Fruit fly (Drosophila melanogaster) whole organism, embryonic: ENCODE measurements around the gene Amun.
A peak's percentile ranks its signal among the peaks of the same experiment; 100 is the strongest.

Source experiments
- Abd-B ChIP-seq: fragments of 200-800 bp; sonication (Bioruptor generic); optimal IDR thresholded peaks from 2 replicates; lab custom pipeline; 2018; ENCODE audit warnings: missing biosample characterization, mild to moderate bottlenecking, missing genetic modification characterization, moderate library complexity
- Ada2b ChIP-seq: fragments of 200-800 bp; sonication (Bioruptor generic); IDR thresholded peaks from 2 replicates; pipeline ENCODE4 v1.3.6; 2022; ENCODE audit warnings: missing biosample characterization, missing genetic modification characterization
- Atf3 ChIP-seq: fragments of 200-800 bp; sonication (Bioruptor generic); optimal IDR thresholded peaks from 3 replicates; lab custom pipeline; 2016; ENCODE audit warnings: missing biosample characterization, missing genetic modification characterization
- CG10274 ChIP-seq: fragments of 200-800 bp; sonication (Bioruptor generic); optimal IDR thresholded peaks from 3 replicates; lab custom pipeline; 2017; ENCODE audit warnings: missing biosample characterization, mild to moderate bottlenecking, missing genetic modification characterization
- CG10321 ChIP-seq: fragments of 200-800 bp; sonication (Bioruptor generic); IDR thresholded peaks from 2 replicates; pipeline ENCODE4 v1.3.6; 2022; ENCODE audit warnings: missing biosample characterization, missing genetic modification characterization
- CG10543 ChIP-seq: fragments of 200-800 bp; sonication (Bioruptor generic); optimal IDR thresholded peaks from 3 replicates; lab custom pipeline; 2017; ENCODE audit warnings: missing biosample characterization, mild to moderate bottlenecking, missing genetic modification characterization, moderate library complexity
- CG11085 ChIP-seq: fragments of 200-800 bp; sonication (Bioruptor generic); IDR thresholded peaks from 2 replicates; pipeline ENCODE4 v1.3.6; 2022; ENCODE audit warnings: missing biosample characterization, missing genetic modification characterization
- CG11560 ChIP-seq: fragments of 200-800 bp; sonication (Bioruptor generic); IDR thresholded peaks from 3 replicates; pipeline ENCODE4 v1.3.6; 2022; ENCODE audit warnings: missing biosample characterization, missing genetic modification characterization
- CG14050 ChIP-seq: fragments of 200-800 bp; sonication (Bioruptor generic); IDR thresholded peaks from 3 replicates; pipeline ENCODE4 v1.3.6; 2022; ENCODE audit warnings: missing biosample characterization, missing genetic modification characterization
- CG14667 ChIP-seq: fragments of 200-800 bp; sonication (Bioruptor generic); IDR thresholded peaks from 2 replicates; pipeline ENCODE4 v1.3.6; 2022; ENCODE audit warnings: missing biosample characterization, missing genetic modification characterization
- CG15011 ChIP-seq: fragments of 200-800 bp; sonication (Bioruptor generic); optimal IDR thresholded peaks from 3 replicates; lab custom pipeline; 2018; ENCODE audit warnings: missing biosample characterization, mild to moderate bottlenecking, missing genetic modification characterization
- CG15269 ChIP-seq: fragments of 200-800 bp; sonication (Bioruptor generic); optimal IDR thresholded peaks from 2 replicates; lab custom pipeline; 2018; ENCODE audit warnings: missing biosample characterization, mild to moderate bottlenecking, missing genetic modification characterization, moderate library complexity
- CG17612 ChIP-seq: fragments of 200-800 bp; sonication (Bioruptor generic); IDR thresholded peaks from 2 replicates; pipeline ENCODE4 v1.3.6; 2022; ENCODE audit warnings: missing biosample characterization, missing genetic modification characterization
- CG30403 ChIP-seq: fragments of 200-800 bp; sonication (Bioruptor generic); optimal IDR thresholded peaks from 3 replicates; lab custom pipeline; 2016; ENCODE audit warnings: missing biosample characterization, missing genetic modification characterization
- CG34224 ChIP-seq: fragments of 200-800 bp; sonication (Bioruptor generic); IDR thresholded peaks from 3 replicates; pipeline ENCODE4 v1.3.6; 2022; ENCODE audit warnings: missing biosample characterization, missing genetic modification characterization; ENCODE audit not compliant: partially characterized antibody
- CG4424 ChIP-seq: fragments of 200-800 bp; sonication (Bioruptor generic); optimal IDR thresholded peaks from 3 replicates; lab custom pipeline; 2016; ENCODE audit warnings: missing biosample characterization, missing genetic modification characterization
- CG4820 ChIP-seq: fragments of 200-800 bp; sonication (Bioruptor generic); optimal IDR thresholded peaks from 3 replicates; lab custom pipeline; 2016; ENCODE audit warnings: missing biosample characterization, missing genetic modification characterization
- CG6254 ChIP-seq: fragments of 200-800 bp; sonication (Bioruptor generic); optimal IDR thresholded peaks from 3 replicates; lab custom pipeline; 2017; ENCODE audit warnings: mild to moderate bottlenecking, missing biosample characterization, missing genetic modification reagents, missing genetic modification characterization
- CG7372 ChIP-seq: fragments of 200-800 bp; sonication (Bioruptor generic); IDR thresholded peaks from 2 replicates; pipeline ENCODE4 v1.3.6; 2022; ENCODE audit warnings: missing biosample characterization, missing genetic modification characterization
- CG7987 ChIP-seq: fragments of 200-800 bp; sonication (Bioruptor generic); optimal IDR thresholded peaks from 2 replicates; lab custom pipeline; 2018; ENCODE audit warnings: missing biosample characterization, mild to moderate bottlenecking, missing genetic modification characterization, moderate library complexity
- Drgx ChIP-seq: fragments of 200-800 bp; sonication (Bioruptor generic); IDR thresholded peaks from 2 replicates; pipeline ENCODE4 v1.3.6; 2022; ENCODE audit warnings: missing biosample characterization, missing genetic modification characterization
- Ets97D ChIP-seq: fragments of 200-800 bp; sonication (Bioruptor generic); optimal IDR thresholded peaks from 3 replicates; lab custom pipeline; 2016; ENCODE audit warnings: missing biosample characterization, missing genetic modification characterization
- HmgZ ChIP-seq: fragments of 200-800 bp; sonication (Bioruptor generic); optimal IDR thresholded peaks from 2 replicates; lab custom pipeline; 2018; ENCODE audit warnings: missing biosample characterization, mild to moderate bottlenecking, missing genetic modification characterization
- Kr ChIP-seq: fragments of 200-800 bp; sonication (Bioruptor generic); optimal IDR thresholded peaks from 2 replicates; lab custom pipeline; 2017; ENCODE audit warnings: missing biosample characterization, mild to moderate bottlenecking, missing genetic modification characterization
- MTF-1 ChIP-seq: fragments of 200-800 bp; sonication (Bioruptor generic); optimal IDR thresholded peaks from 2 replicates; lab custom pipeline; 2018; ENCODE audit warnings: missing biosample characterization, mild to moderate bottlenecking, missing genetic modification characterization, borderline replicate concordance
- Mad ChIP-seq: fragments of 200-800 bp; sonication (Bioruptor generic); optimal IDR thresholded peaks from 2 replicates; lab custom pipeline; 2016; ENCODE audit warnings: missing biosample characterization, missing genetic modification characterization
- Mes4 ChIP-seq: fragments of 200-800 bp; sonication (Bioruptor generic); optimal IDR thresholded peaks from 2 replicates; lab custom pipeline; 2016; ENCODE audit warnings: missing biosample characterization, missing genetic modification characterization
- Mrtf ChIP-seq: fragments of 200-800 bp; sonication (Bioruptor generic); IDR thresholded peaks from 3 replicates; pipeline ENCODE4 v1.3.6; 2022; ENCODE audit warnings: missing biosample characterization, missing genetic modification characterization
- NC2β ChIP-seq: fragments of 200-800 bp; sonication (Bioruptor generic); optimal IDR thresholded peaks from 2 replicates; lab custom pipeline; 2016; ENCODE audit warnings: missing biosample characterization, missing genetic modification characterization
- NK7.1 ChIP-seq: fragments of 200-800 bp; sonication (Bioruptor generic); optimal IDR thresholded peaks from 3 replicates; lab custom pipeline; 2016; ENCODE audit warnings: missing biosample characterization, missing genetic modification characterization
- btn ChIP-seq: fragments of 200-800 bp; sonication (Bioruptor generic); optimal IDR thresholded peaks from 2 replicates; lab custom pipeline; 2016; ENCODE audit warnings: missing biosample characterization, missing genetic modification characterization
- cas ChIP-seq: fragments of 200-800 bp; sonication (Bioruptor generic); IDR thresholded peaks from 2 replicates; pipeline ENCODE4 v1.3.6; 2022; ENCODE audit warnings: missing biosample characterization, missing genetic modification characterization
- cato ChIP-seq: fragments of 200-800 bp; sonication (Bioruptor generic); optimal IDR thresholded peaks from 2 replicates; lab custom pipeline; 2016; ENCODE audit warnings: missing biosample characterization, missing genetic modification characterization, borderline replicate concordance
- ci ChIP-seq: fragments of 200-800 bp; sonication (Bioruptor generic); IDR thresholded peaks from 3 replicates; pipeline ENCODE4 v1.3.6; 2022; ENCODE audit warnings: missing biosample characterization, missing genetic modification characterization
- crp ChIP-seq, 2 experiments: fragments of 200-800 bp; sonication (Bioruptor generic); optimal IDR thresholded peaks; 2 replicates in 1 of 2; 3 replicates in 1 of 2; lab custom pipeline; 2017; ENCODE audit warnings: missing biosample characterization in 2 of 2, missing genetic modification characterization in 2 of 2, mild to moderate bottlenecking in 1 of 2, moderate library complexity in 1 of 2
- danr ChIP-seq: fragments of 200-800 bp; sonication (Bioruptor generic); IDR thresholded peaks from 2 replicates; pipeline ENCODE4 v1.3.6; 2022; ENCODE audit warnings: missing biosample characterization, missing genetic modification characterization
- dati ChIP-seq: fragments of 200-800 bp; sonication (Bioruptor generic); IDR thresholded peaks from 2 replicates; pipeline ENCODE4 v1.3.6; 2022; ENCODE audit warnings: missing biosample characterization, missing genetic modification characterization
- hth ChIP-seq: fragments of >200 bp; optimal IDR thresholded peaks from 2 replicates; lab custom pipeline; 2017; ENCODE audit warnings: inconsistent platforms
- kni ChIP-seq: fragments of 200-800 bp; sonication (Bioruptor generic); optimal IDR thresholded peaks from 3 replicates; lab custom pipeline; 2017; ENCODE audit warnings: mild to moderate bottlenecking, missing biosample characterization, missing genetic modification reagents, missing genetic modification characterization
- lilli ChIP-seq: fragments of 200-800 bp; sonication (Bioruptor generic); optimal IDR thresholded peaks from 3 replicates; lab custom pipeline; 2016; ENCODE audit warnings: missing biosample characterization, missing genetic modification characterization
- oc ChIP-seq: fragments of 200-800 bp; sonication (Bioruptor generic); optimal IDR thresholded peaks from 2 replicates; lab custom pipeline; 2018; ENCODE audit warnings: missing biosample characterization, mild to moderate bottlenecking, missing genetic modification characterization, moderate library complexity
- pnt ChIP-seq: fragments of 200-800 bp; sonication (Bioruptor generic); optimal IDR thresholded peaks from 3 replicates; lab custom pipeline; 2016; ENCODE audit warnings: missing biosample characterization, missing genetic modification characterization
- prd ChIP-seq, 3 experiments: fragments of >200 bp in 2 of 3; fragments of 200-800 bp in 1 of 3; sonication (Bioruptor generic) in 1 of 3; optimal IDR thresholded peaks in 2 of 3; IDR thresholded peaks in 1 of 3; 2 replicates in 2 of 3; 3 replicates in 1 of 3; pipeline versions ENCODE4 v1.3.6 to Lab custom; 2017 to 2022; ENCODE audit warnings: missing biosample characterization in 1 of 3, missing genetic modification characterization in 1 of 3
- sc ChIP-seq, 3 experiments: fragments of >200 bp in 2 of 3; fragments of 200-800 bp in 1 of 3; sonication (Bioruptor generic) in 1 of 3; optimal IDR thresholded peaks; 2 replicates in 2 of 3; 3 replicates in 1 of 3; lab custom pipeline; 2017; ENCODE audit warnings: mild to moderate bottlenecking in 1 of 3, missing biosample characterization in 1 of 3, missing genetic modification characterization in 1 of 3, missing genetic modification reagents in 1 of 3
- sob ChIP-seq: fragments of 200-800 bp; sonication (Bioruptor generic); IDR thresholded peaks from 2 replicates; pipeline ENCODE4 v1.3.6; 2022; ENCODE audit warnings: missing biosample characterization, missing genetic modification characterization
- tio ChIP-seq: fragments of 200-800 bp; sonication (Bioruptor generic); optimal IDR thresholded peaks from 2 replicates; lab custom pipeline; 2017; ENCODE audit warnings: missing biosample characterization, missing genetic modification characterization, inconsistent platforms
- trh ChIP-seq: fragments of 200-800 bp; sonication (Bioruptor generic); optimal IDR thresholded peaks from 2 replicates; lab custom pipeline; 2016; ENCODE audit warnings: missing biosample characterization, missing genetic modification characterization
- yki ChIP-seq: fragments of >200 bp; optimal IDR thresholded peaks from 3 replicates; lab custom pipeline; 2018
- z ChIP-seq: fragments of 200-800 bp; sonication (Bioruptor generic); IDR thresholded peaks from 3 replicates; pipeline ENCODE4 v1.3.6; 2022; ENCODE audit warnings: missing biosample characterization, missing genetic modification characterization

The Amun gene

dm6 chrX:11709799-11710720, 5.3 kb downstream of the Amun start, which contains the start of gene FucT6 (continued):
- TF ChIP-seq lilli (GFP tag; lab: Kevin White, UChicago): no peak
- TF ChIP-seq CG10274 (GFP tag; lab: Kevin White, UChicago): no peak
- no peak for TF ChIP-seq CG6254 (GFP tag; lab: Kevin White, UChicago)
- TF ChIP-seq CG14050: no peak
- TF ChIP-seq HmgZ (tag; lab: Kevin White, UChicago): peak; percentile 61
- TF ChIP-seq btn (GFP tag; lab: Kevin White, UChicago): no peak
- TF ChIP-seq CG7372 (GFP tag; lab: Robert Waterston, UW): no peak
- no peak for TF ChIP-seq CG4424 (GFP tag; lab: Kevin White, UChicago)
- peak; percentile 1 for TF ChIP-seq NC2β (GFP tag; lab: Kevin White, UChicago)
- no peak for TF ChIP-seq kni (GFP tag; lab: Kevin White, UChicago)
- no peak for TF ChIP-seq CG11085
- no peak for TF ChIP-seq Kr (GFP tag; lab: Kevin White, UChicago)
- no peak for TF ChIP-seq CG10321 (GFP tag; lab: Robert Waterston, UW)
- peak; percentile 63; the same call in 2 of the 3 replicates for TF ChIP-seq CG11560 (tag; lab: Robert Waterston, UW)
- TF ChIP-seq Atf3 (GFP tag; lab: Kevin White, UChicago): no peak
- no peak for TF ChIP-seq hth (lab: Kevin White, UChicago)
- TF ChIP-seq Ada2b (GFP tag; lab: Robert Waterston, UW): no peak
- no peak for TF ChIP-seq trh (GFP tag; lab: Kevin White, UChicago)
- TF ChIP-seq Ets97D: peak; percentile 75
- TF ChIP-seq cato (GFP tag; lab: Kevin White, UChicago): no peak
- no peak for TF ChIP-seq tio (GFP tag; lab: Kevin White, UChicago)
- TF ChIP-seq CG15269 (tag; lab: Kevin White, UChicago): no peak
- TF ChIP-seq CG30403: no peak
- TF ChIP-seq yki (lab: Kevin White, UChicago): no peak
- peak in 1 of 2 experiments; percentile 29 for TF ChIP-seq crp (GFP tag; optimal IDR thresholded peaks at IDR 0.05; lab: Kevin White, UChicago)
- no peak for TF ChIP-seq CG4820 (GFP tag; lab: Kevin White, UChicago)
- TF ChIP-seq Drgx: 0 out of 2 replicates have a peak, but pooled peaks have one; percentile 53
- TF ChIP-seq ci (GFP tag; lab: Robert Waterston, UW): 0 out of 3 replicates have a peak, but pooled peaks have one; percentile 7
- TF ChIP-seq CG15011 (GFP tag; lab: Kevin White, UChicago): no peak
- no peak for TF ChIP-seq Mrtf
- TF ChIP-seq danr (GFP tag; lab: Robert Waterston, UW): no peak
- TF ChIP-seq CG34224 (GFP tag; lab: Robert Waterston, UW): peak; percentile 90
- TF ChIP-seq Mes4 (GFP tag; lab: Kevin White, UChicago): no peak
- no peak for TF ChIP-seq cas (GFP tag; lab: Robert Waterston, UW)
- peak; percentile 91 for TF ChIP-seq z (GFP tag; lab: Robert Waterston, UW)
- TF ChIP-seq dati (GFP tag; lab: Robert Waterston, UW): no peak
- no peak for TF ChIP-seq CG17612 (GFP tag; lab: Robert Waterston, UW)
- peak; percentile 0 for TF ChIP-seq Mad
- TF ChIP-seq prd (optimal IDR thresholded peaks at IDR 0.05; lab: Kevin White, UChicago): no peak
- no peak for TF ChIP-seq prd (GFP tag; IDR thresholded peaks at IDR 0.05; lab: Robert Waterston, UW)
- peak; percentile 16 for TF ChIP-seq oc (tag; lab: Kevin White, UChicago)
- TF ChIP-seq Abd-B (GFP tag; lab: Kevin White, UChicago): no peak
- no peak for TF ChIP-seq CG7987 (GFP tag; lab: Kevin White, UChicago)
- no peak for TF ChIP-seq NK7.1 (GFP tag; lab: Kevin White, UChicago)
- no peak for TF ChIP-seq CG14667 (GFP tag; lab: Robert Waterston, UW)
- TF ChIP-seq pnt (GFP tag; lab: Kevin White, UChicago): no peak
- no peak for TF ChIP-seq sob (GFP tag; lab: Robert Waterston, UW)
- no peak for TF ChIP-seq sc (optimal IDR thresholded peaks at IDR 0.05; lab: Kevin White, UChicago)
- TF ChIP-seq sc (GFP tag; optimal IDR thresholded peaks at IDR 0.05; lab: Kevin White, UChicago): no peak
- no peak for TF ChIP-seq MTF-1 (GFP tag; lab: Kevin White, UChicago)
- TF ChIP-seq CG10543 (GFP tag; lab: Kevin White, UChicago): no peak
